Worm (Caenorhabditis elegans): ENCODE measurements around the gene T15B7.15.

DNA sequence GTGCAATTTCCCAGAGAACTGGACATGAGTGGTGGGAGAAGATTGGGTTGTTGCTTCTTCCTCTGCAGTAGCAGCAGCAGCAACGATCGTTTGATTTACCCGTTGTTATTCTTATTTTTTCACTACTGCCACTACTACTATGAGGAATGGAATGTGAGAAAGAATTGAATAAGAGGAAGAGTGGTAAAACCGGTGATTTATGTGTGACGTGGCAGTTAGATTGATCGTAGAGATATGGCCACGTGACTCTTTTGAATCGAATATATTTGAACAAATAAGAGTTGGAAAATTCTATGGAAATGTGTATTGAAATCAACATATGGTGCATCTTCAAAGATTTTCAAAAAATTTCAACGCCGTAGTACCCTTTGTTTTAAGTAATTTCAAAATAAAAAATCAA is 42.2 kb downstream of the T15B7.15 start:
- no peak for TF ChIP-seq W03F9.2 (tag; optimal IDR thresholded peaks at IDR 0.05)
- no peak for TF ChIP-seq him-1 (tag; optimal IDR thresholded peaks at IDR 0.05)
- TF ChIP-seq dao-5 (tag; optimal IDR thresholded peaks at IDR 0.05): no peak

Data from whole organism, L4/young adult.